Worm (Caenorhabditis elegans): ENCODE results near the gene str-231.
"Not testable (repeated sequence)": the region's sequence is repeated elsewhere in the genome, so short reads cannot be mapped to it uniquely, and the experiment has no call there.

The str-231 gene

ce11 chrV:15996655-15997186 lies 10.7 kb downstream of the str-231 start, which contains the start of the genes C06C6.9 and C06C6.8:
TSS of gene C06C6.9 (minus strand) at chrV:15996755.
TSS of gene C06C6.8 (plus strand) at chrV:15997136.
- no peak for TF ChIP-seq ceh-82 (tag; optimal IDR thresholded peaks at IDR 0.05)
- TF ChIP-seq sma-9 (GFP tag; optimal IDR thresholded peaks at IDR 0.05), result no peak
- no peak for TF ChIP-seq sma-9 (tag; optimal IDR thresholded peaks at IDR 0.05)
- no peak for TF ChIP-seq ZK546.5 (tag; optimal IDR thresholded peaks at IDR 0.05)
- no peak for TF ChIP-seq ztf-4 (tag; optimal IDR thresholded peaks at IDR 0.05)
- no peak for TF ChIP-seq nhr-77 (tag; optimal IDR thresholded peaks at IDR 0.05)

ce11 chrV:15991850-15992249 lies 15.6 kb downstream of the str-231 start, which contains the start of gene C06C6.7:
TSS of gene C06C6.7 (plus strand) at chrV:15992150.
- TF ChIP-seq unc-55 (GFP tag; optimal IDR thresholded peaks at IDR 0.05); blmp-1 (tag; optimal IDR thresholded peaks at IDR 0.05; ENCODE audit: insufficient read depth); mdl-1 (tag; optimal IDR thresholded peaks at IDR 0.05): not testable (repeated sequence)

ce11 chrV:15988074-15988473 lies 19.3 kb downstream of the str-231 start, which contains the start of gene F36G9.15:
TSS of gene F36G9.15 (minus strand) at chrV:15988174.
- no peak for TF ChIP-seq mdl-1 (tag; optimal IDR thresholded peaks at IDR 0.05)
- no peak for TF ChIP-seq nhr-77 (tag; optimal IDR thresholded peaks at IDR 0.05)
- TF ChIP-seq Y55F3AM.14 (GFP tag; optimal IDR thresholded peaks at IDR 0.05), result no peak
- no peak for TF ChIP-seq peb-1 (tag; optimal IDR thresholded peaks at IDR 0.05)
- no peak for TF ChIP-seq blmp-1 (tag; optimal IDR thresholded peaks at IDR 0.05; ENCODE audit: insufficient read depth)
- TF ChIP-seq elt-1 (tag; optimal IDR thresholded peaks at IDR 0.05), result no peak
- no peak for TF ChIP-seq alr-1 (tag; optimal IDR thresholded peaks at IDR 0.05)
- TF ChIP-seq lin-13 (GFP tag; optimal IDR thresholded peaks at IDR 0.05), result no peak
- TF ChIP-seq lin-11 (tag; optimal IDR thresholded peaks at IDR 0.05), result no peak
- TF ChIP-seq skn-1 (tag; optimal IDR thresholded peaks at IDR 0.05), result no peak
- no peak for TF ChIP-seq ztf-1 (GFP tag; conservative IDR thresholded peaks at IDR 0.05)
- no peak for TF ChIP-seq nhr-237 (tag; optimal IDR thresholded peaks at IDR 0.05)
- TF ChIP-seq sem-4 (tag; optimal IDR thresholded peaks at IDR 0.05), result no peak

DNA sequence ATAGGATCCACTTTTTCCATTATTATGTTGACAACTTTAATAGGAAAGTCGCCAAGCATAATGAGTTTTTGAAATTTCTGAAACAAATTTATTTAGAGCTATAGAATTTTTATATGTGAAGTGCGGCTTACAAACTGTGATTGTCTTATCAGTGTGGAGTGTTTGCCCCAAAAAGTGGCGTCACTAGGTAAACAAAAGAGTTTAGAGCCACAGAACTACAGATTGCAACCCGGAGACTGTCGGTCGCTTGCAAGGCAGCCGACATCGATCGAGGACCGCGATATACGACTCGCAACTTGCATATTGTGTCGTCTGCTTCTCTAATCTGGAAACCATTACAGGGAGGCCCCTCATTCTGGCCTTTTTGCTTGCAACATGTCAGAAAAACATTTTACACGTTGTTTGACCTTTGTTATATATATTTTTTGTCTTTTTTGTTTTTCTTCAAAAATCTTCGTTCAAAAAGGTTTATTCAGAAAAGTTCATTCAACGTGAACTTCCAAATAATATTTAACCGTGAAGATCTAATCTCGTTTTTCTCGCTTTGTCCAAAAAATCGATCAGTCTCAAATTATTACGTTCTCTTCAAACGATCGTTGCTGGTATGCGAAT lies 24.6 kb downstream of the str-231 start, which contains the start of the genes fbxa-99 and F36G9.13:
Gene fbxa-99, minus strand, starts transcription at position 122 of the 612 bp plus-strand sequence.
Gene F36G9.13, plus strand, starts transcription at position 562 of the 612 bp plus-strand sequence.
- TF ChIP-seq dmd-4 (tag; optimal IDR thresholded peaks at IDR 0.05) (no peak), fos-1 (tag; optimal IDR thresholded peaks at IDR 0.05) (peak; percentile 36), snpc-4 (tag; optimal IDR thresholded peaks at IDR 0.05) (peak; percentile 56)

- TF ChIP-seq fos-1 (tag; optimal IDR thresholded peaks at IDR 0.05) (peak; percentile 76), dmd-4 (tag; optimal IDR thresholded peaks at IDR 0.05) (no peak), lin-13 (GFP tag; optimal IDR thresholded peaks at IDR 0.05) (no peak), crh-2 (tag; optimal IDR thresholded peaks at IDR 0.05) (no peak), blmp-1 (tag; optimal IDR thresholded peaks at IDR 0.05; ENCODE audit: insufficient read depth) (no peak)
Measured at ce11 chrV:15978232-15978764, 29.1 kb downstream of the str-231 start, which contains the start of gene oac-20. TSS of gene oac-20 (plus strand) at chrV:15978714.

- TF ChIP-seq mbf-1 (tag; optimal IDR thresholded peaks at IDR 0.05) (no peak), nhr-237 (tag; optimal IDR thresholded peaks at IDR 0.05) (no peak)
Measured at ce11 chrV:15975845-15976244, 31.6 kb downstream of the str-231 start, which contains the start of gene clec-232. TSS of gene clec-232 (plus strand) at chrV:15976145.

- TF ChIP-seq peb-1 (tag; optimal IDR thresholded peaks at IDR 0.05) (no peak), zag-1 (tag; optimal IDR thresholded peaks at IDR 0.05) (no peak), lin-11 (tag; optimal IDR thresholded peaks at IDR 0.05) (no peak), ceh-16 (tag; optimal IDR thresholded peaks at IDR 0.05) (no peak), crh-2 (tag; optimal IDR thresholded peaks at IDR 0.05) (no peak), skn-1 (tag; optimal IDR thresholded peaks at IDR 0.05) (no peak), elt-1 (tag; optimal IDR thresholded peaks at IDR 0.05) (no peak), ZK546.5 (tag; optimal IDR thresholded peaks at IDR 0.05) (no peak), nhr-77 (tag; optimal IDR thresholded peaks at IDR 0.05) (no peak), sma-3 (GFP tag; optimal IDR thresholded peaks at IDR 0.05) (no peak), nhr-237 (tag; optimal IDR thresholded peaks at IDR 0.05) (no peak), nhr-25 (tag; optimal IDR thresholded peaks at IDR 0.05) (no peak), gmeb-1 (tag; optimal IDR thresholded peaks at IDR 0.05) (no peak), nhr-10 (tag; optimal IDR thresholded peaks at IDR 0.05) (no peak), unc-62 (GFP tag; optimal IDR thresholded peaks at IDR 0.05) (no peak), lin-39 (tag; optimal IDR thresholded peaks at IDR 0.05) (no peak), lin-13 (GFP tag; optimal IDR thresholded peaks at IDR 0.05) (no peak), blmp-1 (tag; optimal IDR thresholded peaks at IDR 0.05; ENCODE audit: insufficient read depth) (no peak), unc-39 (tag; optimal IDR thresholded peaks at IDR 0.05) (no peak), nhr-129 (tag; optimal IDR thresholded peaks at IDR 0.05) (no peak)
Measured at ce11 chrV:15974836-15975235, 32.6 kb downstream of the str-231 start, which contains the start of gene sru-22. TSS of gene sru-22 (minus strand) at chrV:15974936.

All from whole organism, L2 larva.